Fruit fly (Drosophila melanogaster): ENCODE measurements around the gene CG4789.

The CG4789 gene

dm6 chrX:16783743-16784142, 17.0 kb upstream of the CG4789 start, which contains the start of gene mRpL22 (continued):
- TF ChIP-seq CG2875 (GFP tag; optimal IDR thresholded peaks at IDR 0.05) (no peak), Bteb2 (GFP tag; optimal IDR thresholded peaks at IDR 0.05) (no peak), CG15479 (GFP tag; optimal IDR thresholded peaks at IDR 0.05) (no peak), CG18764 (GFP tag; optimal IDR thresholded peaks at IDR 0.05) (no peak), sug (tag; optimal IDR thresholded peaks at IDR 0.05) (no peak), sens (GFP tag) (no peak), CG12769 (tag; optimal IDR thresholded peaks at IDR 0.05) (no peak), kni (GFP tag; optimal IDR thresholded peaks at IDR 0.05) (no peak), CG4360 (GFP tag; IDR thresholded peaks at IDR 0.05) (no peak), CG3847 (GFP tag; IDR thresholded peaks at IDR 0.05) (peak; percentile 70), vfl (GFP tag; optimal IDR thresholded peaks at IDR 0.05) (no peak), CG31224 (GFP tag; IDR thresholded peaks at IDR 0.05) (no peak), Chrac-16 (GFP tag; optimal IDR thresholded peaks at IDR 0.05) (no peak), gfzf (GFP tag; optimal IDR thresholded peaks at IDR 0.05) (peak; percentile 71), sob (GFP tag; IDR thresholded peaks at IDR 0.05) (no peak), Bgb (GFP tag; IDR thresholded peaks at IDR 0.05; ENCODE audit: partially characterized antibody) (peak; percentile 32; the same call in 1 of the 2 replicates), CG2712 (tag; optimal IDR thresholded peaks at IDR 0.05) (peak; percentile 17), tx (GFP tag; optimal IDR thresholded peaks at IDR 0.05) (no peak), Sox102F (GFP tag; optimal IDR thresholded peaks at IDR 0.05) (no peak), CG8281 (tag; optimal IDR thresholded peaks at IDR 0.05) (no peak), ftz-f1 (GFP tag; optimal IDR thresholded peaks at IDR 0.05) (no peak), D19B (GFP tag; optimal IDR thresholded peaks at IDR 0.05) (no peak), CG2678 (tag; optimal IDR thresholded peaks at IDR 0.05) (no peak), zfh1 (GFP tag; IDR thresholded peaks at IDR 0.05) (no peak), Ravus (GFP tag; IDR thresholded peaks at IDR 0.05) (no peak), Doc3 (GFP tag; IDR thresholded peaks at IDR 0.05; ENCODE audit: partially characterized antibody) (no peak), dmrt11E (tag; optimal IDR thresholded peaks at IDR 0.05) (no peak), CG16813 (GFP tag; IDR thresholded peaks at IDR 0.05; ENCODE audit: partially characterized antibody) (peak; percentile 38; the same call in 1 of the 3 replicates), Atf-2 (GFP tag; optimal IDR thresholded peaks at IDR 0.05) (no peak), CG15696 (tag; optimal IDR thresholded peaks at IDR 0.05) (no peak), D19A (tag; optimal IDR thresholded peaks at IDR 0.05) (no peak), Ets65A (GFP tag) (no peak), CG6175 (GFP tag; IDR thresholded peaks at IDR 0.05) (no peak), Fer1 (GFP tag; optimal IDR thresholded peaks at IDR 0.05) (no peak), CG16779 (GFP tag; IDR thresholded peaks at IDR 0.05) (no peak), CG33213 (GFP tag; optimal IDR thresholded peaks at IDR 0.05) (no peak), Taf1 (GFP tag; IDR thresholded peaks at IDR 0.05) (no peak), mld (GFP tag; IDR thresholded peaks at IDR 0.05; ENCODE audit: partially characterized antibody) (no peak), BEAF-32 (GFP tag; optimal IDR thresholded peaks at IDR 0.05) (peak; percentile 56), Xbp1 (GFP tag; optimal IDR thresholded peaks at IDR 0.05) (no peak), TFAM (GFP tag; optimal IDR thresholded peaks at IDR 0.05) (no peak), CG14965 (GFP tag; optimal IDR thresholded peaks at IDR 0.05; ENCODE audit: borderline replicate concordance) (no peak), maf-S (GFP tag; optimal IDR thresholded peaks at IDR 0.05) (no peak), sima (GFP tag; optimal IDR thresholded peaks at IDR 0.05) (no peak), chn (GFP tag; optimal IDR thresholded peaks at IDR 0.05) (no peak), Tbp (GFP tag; optimal IDR thresholded peaks at IDR 0.05) (no peak), CG3995 (GFP tag; optimal IDR thresholded peaks at IDR 0.05) (no peak), crp (GFP tag; optimal IDR thresholded peaks at IDR 0.05) (peak in 1 of 2 experiments; percentile 77), CG10267 (tag; optimal IDR thresholded peaks at IDR 0.05) (peak; percentile 6), Rx (GFP tag; IDR thresholded peaks at IDR 0.05) (no peak), ato (GFP tag; IDR thresholded peaks at IDR 0.05; ENCODE audit: partially characterized antibody) (no peak), Lpt (GFP tag; optimal IDR thresholded peaks at IDR 0.05) (no peak)

Measured in whole organism, embryonic.